Worm (Caenorhabditis elegans) whole organism, young adult: ENCODE results near the gene R04A9.9.

Source experiments
- B0261.1 ChIP-seq: sonication (generic microtip); optimal IDR thresholded peaks from 2 replicates; lab custom pipeline; 2016; ENCODE audit warnings: mild to moderate bottlenecking, missing genetic modification characterization, moderate library complexity, missing compliant biosample characterization
- C17E4.6 ChIP-seq: fragments of 200-800 bp; sonication (Bioruptor generic); IDR thresholded peaks from 2 replicates; pipeline ENCODE4 v1.3.6; 2022; ENCODE audit warnings: missing genetic modification reagents, missing genetic modification characterization, missing compliant biosample characterization
- F22D6.2 ChIP-seq: sonication (generic microtip); optimal IDR thresholded peaks from 2 replicates; lab custom pipeline; 2016; ENCODE audit warnings: mild to moderate bottlenecking, missing genetic modification characterization, missing compliant biosample characterization
- F23B12.7 ChIP-seq: sonication (generic microtip); optimal IDR thresholded peaks from 2 replicates; lab custom pipeline; 2017; ENCODE audit warnings: missing genetic modification characterization, mild to moderate bottlenecking, missing compliant biosample characterization, antibody characterized with exemption, moderate library complexity; ENCODE audit not compliant: insufficient read depth
- F55B11.4 ChIP-seq: sonication (generic microtip); optimal IDR thresholded peaks from 2 replicates; lab custom pipeline; 2016; ENCODE audit warnings: missing compliant biosample characterization, missing genetic modification characterization, borderline replicate concordance; ENCODE audit not compliant: insufficient read depth
- K12H6.12 ChIP-seq: fragments of 200-800 bp; sonication (Bioruptor generic); optimal IDR thresholded peaks from 2 replicates; lab custom pipeline; 2018; ENCODE audit warnings: mild to moderate bottlenecking, missing genetic modification characterization, missing compliant biosample characterization
- Y79H2A.3 ChIP-seq: fragments of 200-800 bp; sonication (Bioruptor generic); conservative IDR thresholded peaks from 2 replicates; pipeline ENCODE4 v1.3.6; 2022; ENCODE audit warnings: missing genetic modification reagents, missing genetic modification characterization, missing compliant biosample characterization
- ZK185.1 ChIP-seq: sonication (generic microtip); optimal IDR thresholded peaks from 2 replicates; lab custom pipeline; 2016; ENCODE audit warnings: mild to moderate bottlenecking, missing genetic modification characterization, missing compliant biosample characterization; ENCODE audit not compliant: poor library complexity, severe bottlenecking
- akir-1 ChIP-seq: fragments of 200-800 bp; sonication (Bioruptor generic); optimal IDR thresholded peaks from 2 replicates; lab custom pipeline; 2018; ENCODE audit warnings: mild to moderate bottlenecking, missing genetic modification characterization, moderate library complexity, missing compliant biosample characterization
- aptf-2 ChIP-seq: fragments of 200-800 bp; sonication (Bioruptor generic); conservative IDR thresholded peaks from 2 replicates; pipeline ENCODE4 v1.3.6; 2022; ENCODE audit warnings: missing genetic modification reagents, missing genetic modification characterization, missing compliant biosample characterization
- attf-3 ChIP-seq: fragments of 200-800 bp; sonication (Bioruptor generic); conservative IDR thresholded peaks from 2 replicates; pipeline ENCODE4 v1.3.6; 2022; ENCODE audit warnings: missing genetic modification reagents, missing genetic modification characterization, missing compliant biosample characterization
- ceh-58 ChIP-seq: fragments of 200-800 bp; sonication (Bioruptor generic); IDR thresholded peaks from 2 replicates; pipeline ENCODE4 v1.3.6; 2022; ENCODE audit warnings: missing genetic modification characterization, missing compliant biosample characterization
- chd-7 ChIP-seq: sonication (generic microtip); optimal IDR thresholded peaks from 2 replicates; lab custom pipeline; 2016; ENCODE audit warnings: mild to moderate bottlenecking, missing genetic modification characterization, moderate library complexity, missing compliant biosample characterization
- dox-1 ChIP-seq: fragments of 200-800 bp; sonication (Bioruptor generic); IDR thresholded peaks from 2 replicates; pipeline ENCODE4 v1.3.6; 2022; ENCODE audit warnings: missing genetic modification reagents, missing genetic modification characterization, missing compliant biosample characterization
- dpff-1 ChIP-seq: sonication (generic microtip); optimal IDR thresholded peaks from 2 replicates; lab custom pipeline; 2017; ENCODE audit warnings: mild to moderate bottlenecking, missing genetic modification characterization, missing compliant biosample characterization
- dpl-1 ChIP-seq: fragments of 150-350 bp; optimal IDR thresholded peaks from 2 replicates; lab custom pipeline; 2014; ENCODE audit warnings: missing biosample characterization, missing genetic modification reagents, missing genetic modification characterization
- him-1 ChIP-seq: sonication (generic microtip); optimal IDR thresholded peaks from 2 replicates; lab custom pipeline; 2016; ENCODE audit warnings: missing genotype, missing genetic modification reagents, missing genetic modification characterization, missing compliant biosample characterization
- hlh-26 ChIP-seq: fragments of 200-800 bp; sonication (Bioruptor generic); conservative IDR thresholded peaks from 2 replicates; pipeline ENCODE4 v1.3.6; 2022; ENCODE audit warnings: missing genetic modification reagents, missing genetic modification characterization, missing compliant biosample characterization
- hmg-1.2 ChIP-seq: fragments of 200-800 bp; sonication (Bioruptor generic); IDR thresholded peaks from 2 replicates; pipeline ENCODE4 v1.3.6; 2022; ENCODE audit warnings: missing genetic modification reagents, missing genetic modification characterization, missing compliant biosample characterization
- hrde-1 ChIP-seq: sonication (generic microtip); optimal IDR thresholded peaks from 2 replicates; lab custom pipeline; 2016; ENCODE audit warnings: missing genetic modification characterization, mild to moderate bottlenecking, missing compliant biosample characterization, moderate library complexity, missing genotype, missing genetic modification reagents, borderline replicate concordance
- let-526 ChIP-seq: fragments of 200-800 bp; sonication (Bioruptor generic); IDR thresholded peaks from 2 replicates; pipeline ENCODE4 v1.3.6; 2022; ENCODE audit warnings: missing genetic modification reagents, missing genetic modification characterization, missing compliant biosample characterization
- let-607 ChIP-seq, 2 experiments: fragments of 200-800 bp in 1 of 2; sonication (Bioruptor generic) in 1 of 2; sonication (generic microtip) in 1 of 2; optimal IDR thresholded peaks; 2 replicates each; lab custom pipeline; 2016 to 2018; ENCODE audit warnings: mild to moderate bottlenecking in 2 of 2, missing compliant biosample characterization in 2 of 2, missing genetic modification characterization in 2 of 2, moderate library complexity in 2 of 2, missing genotype in 1 of 2
- lin-35 ChIP-seq, 3 experiments: fragments of 150-350 bp in 2 of 3; sonication (generic microtip) in 1 of 3; optimal IDR thresholded peaks; 2 replicates each; lab custom pipeline; 2014 to 2018; ENCODE audit warnings: missing biosample characterization in 3 of 3, missing genetic modification characterization in 3 of 3, missing genetic modification reagents in 3 of 3
- lin-40 ChIP-seq: sonication (generic microtip); optimal IDR thresholded peaks from 2 replicates; lab custom pipeline; 2016; ENCODE audit warnings: missing genetic modification characterization, mild to moderate bottlenecking, missing compliant biosample characterization, missing genotype, missing genetic modification reagents
- madf-8 ChIP-seq: fragments of 200-800 bp; sonication (Bioruptor generic); conservative IDR thresholded peaks from 2 replicates; pipeline ENCODE4 v1.3.6; 2022; ENCODE audit warnings: missing genetic modification reagents, missing genetic modification characterization, missing compliant biosample characterization
- mcd-1 ChIP-seq: fragments of 200-800 bp; sonication (Bioruptor generic); IDR thresholded peaks from 2 replicates; pipeline ENCODE4 v1.3.6; 2022; ENCODE audit warnings: missing genetic modification reagents, missing genetic modification characterization, missing compliant biosample characterization
- nfyb-1 ChIP-seq: fragments of 200-800 bp; sonication (Bioruptor generic); IDR thresholded peaks from 2 replicates; pipeline ENCODE4 v1.3.6; 2022; ENCODE audit warnings: missing genetic modification reagents, missing genetic modification characterization, missing compliant biosample characterization
- nhr-80 ChIP-seq: sonication (generic microtip); optimal IDR thresholded peaks from 2 replicates; lab custom pipeline; 2016; ENCODE audit warnings: missing genetic modification characterization, missing compliant biosample characterization
- pbrm-1 ChIP-seq: fragments of 200-800 bp; sonication (Bioruptor generic); IDR thresholded peaks from 2 replicates; pipeline ENCODE4 v1.3.6; 2022; ENCODE audit warnings: missing genetic modification reagents, missing genetic modification characterization, missing compliant biosample characterization
- rcor-1 ChIP-seq: fragments of 200-800 bp; sonication (Bioruptor generic); IDR thresholded peaks from 2 replicates; pipeline ENCODE4 v1.3.6; 2022; ENCODE audit warnings: missing genetic modification reagents, missing genetic modification characterization, missing compliant biosample characterization
- rec-8 ChIP-seq, 2 experiments: sonication (generic microtip); optimal IDR thresholded peaks; 2 replicates each; lab custom pipeline; 2016; ENCODE audit warnings: mild to moderate bottlenecking in 2 of 2, missing genetic modification characterization in 2 of 2, missing genetic modification reagents in 2 of 2, missing genotype in 2 of 2, missing biosample characterization in 1 of 2, missing compliant biosample characterization in 1 of 2, moderate library complexity in 1 of 2
- repo-1 ChIP-seq: sonication (generic microtip); optimal IDR thresholded peaks from 2 replicates; lab custom pipeline; 2017; ENCODE audit warnings: mild to moderate bottlenecking, missing genetic modification characterization, missing compliant biosample characterization
- sdz-38 ChIP-seq: sonication (generic microtip); optimal IDR thresholded peaks from 2 replicates; lab custom pipeline; 2016; ENCODE audit warnings: missing genotype, missing genetic modification characterization, missing compliant biosample characterization
- snpc-3.4 ChIP-seq: sonication (generic microtip); optimal IDR thresholded peaks from 2 replicates; lab custom pipeline; 2017; ENCODE audit warnings: missing genetic modification characterization, mild to moderate bottlenecking, missing compliant biosample characterization, antibody characterized with exemption, moderate library complexity, missing genotype, missing genetic modification reagents
- snpc-4 ChIP-seq, 5 experiments: fragments of 150-350 bp in 1 of 5; sonication (generic microtip) in 4 of 5; optimal IDR thresholded peaks; 2 replicates each; lab custom pipeline; 2014 to 2018; ENCODE audit warnings: missing genetic modification characterization in 5 of 5, missing biosample characterization in 3 of 5, antibody characterized with exemption in 2 of 5, mild to moderate bottlenecking in 2 of 5, missing compliant biosample characterization in 2 of 5, missing genotype in 2 of 5, moderate library complexity in 2 of 5, missing genetic modification reagents in 1 of 5
- sptf-2 ChIP-seq: fragments of 200-800 bp; sonication (Bioruptor generic); optimal IDR thresholded peaks from 2 replicates; lab custom pipeline; 2018; ENCODE audit warnings: mild to moderate bottlenecking, missing genetic modification characterization, missing compliant biosample characterization
- tbp1 ChIP-seq: fragments of 200-800 bp; sonication (Bioruptor generic); optimal IDR thresholded peaks from 2 replicates; lab custom pipeline; 2018; ENCODE audit warnings: mild to moderate bottlenecking, missing genetic modification characterization, missing compliant biosample characterization
- tbx-9 ChIP-seq: sonication (generic microtip); optimal IDR thresholded peaks from 2 replicates; lab custom pipeline; 2016; ENCODE audit warnings: borderline replicate concordance, missing genetic modification characterization, inconsistent platforms, missing compliant biosample characterization
- tlf-1 ChIP-seq: fragments of 200-800 bp; sonication (Bioruptor generic); optimal IDR thresholded peaks from 2 replicates; lab custom pipeline; 2018; ENCODE audit warnings: mild to moderate bottlenecking, missing genetic modification characterization, missing compliant biosample characterization
- unc-130 ChIP-seq: sonication (generic microtip); optimal IDR thresholded peaks from 2 replicates; lab custom pipeline; 2016; ENCODE audit warnings: missing genetic modification reagents, missing genetic modification characterization, missing compliant biosample characterization
- zfh-2 ChIP-seq: fragments of 200-800 bp; sonication (Bioruptor generic); conservative IDR thresholded peaks from 2 replicates; pipeline ENCODE4 v1.3.6; 2022; ENCODE audit warnings: missing genetic modification reagents, missing genetic modification characterization, missing compliant biosample characterization

R04A9.9 gene

DNA sequence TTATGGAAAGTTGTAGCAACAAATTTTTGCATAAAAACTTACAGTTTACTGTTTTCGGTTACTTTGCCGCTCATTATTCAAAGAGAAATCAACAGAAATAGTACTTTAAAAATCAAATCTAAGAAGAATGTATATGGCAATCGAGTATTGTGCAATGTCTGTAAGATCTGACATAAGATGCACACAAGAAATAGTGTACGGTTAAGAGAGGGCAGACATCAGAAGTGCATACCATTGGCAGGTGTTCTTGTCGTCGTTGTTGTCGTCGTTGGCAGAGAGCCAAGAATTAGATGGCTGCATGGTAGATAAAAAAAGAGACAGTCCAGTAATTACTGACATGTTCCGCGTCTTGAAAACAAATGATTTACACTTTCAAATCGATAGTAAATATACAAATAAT is 4.3 kb upstream of the R04A9.9 start, which contains the start of gene R04A9.7:
Gene R04A9.7, minus strand, starts transcription at position 184 of the 400 bp plus-strand sequence.
- TF ChIP-seq zfh-2 (GFP tag; lab: Robert Waterston, UW) (no peak), snpc-3.4 (tag; lab: Kevin White, UChicago) (no peak), F55B11.4 (tag; lab: Kevin White, UChicago) (no peak), tlf-1 (GFP tag; lab: Kevin White, UChicago) (no peak), unc-130 (GFP tag; lab: Kevin White, UChicago) (no peak), dpl-1 (GFP tag; lab: Kevin White, UChicago) (no peak), dpff-1 (tag; lab: Kevin White, UChicago) (no peak), K12H6.12 (tag; lab: Kevin White, UChicago) (no peak), sdz-38 (tag; lab: Kevin White, UChicago) (no peak), akir-1 (GFP tag; lab: Kevin White, UChicago) (no peak), pbrm-1 (no peak), tbx-9 (tag; lab: Kevin White, UChicago) (no peak), madf-8 (GFP tag; lab: Robert Waterston, UW) (no peak), C17E4.6 (GFP tag; lab: Robert Waterston, UW) (no peak), hlh-26 (no peak), B0261.1 (no peak), repo-1 (tag; lab: Kevin White, UChicago) (no peak), aptf-2 (GFP tag; lab: Robert Waterston, UW) (no peak), attf-3 (GFP tag; lab: Robert Waterston, UW) (no peak)
- TF ChIP-seq, all 124 proteins: peak for 0

DNA sequence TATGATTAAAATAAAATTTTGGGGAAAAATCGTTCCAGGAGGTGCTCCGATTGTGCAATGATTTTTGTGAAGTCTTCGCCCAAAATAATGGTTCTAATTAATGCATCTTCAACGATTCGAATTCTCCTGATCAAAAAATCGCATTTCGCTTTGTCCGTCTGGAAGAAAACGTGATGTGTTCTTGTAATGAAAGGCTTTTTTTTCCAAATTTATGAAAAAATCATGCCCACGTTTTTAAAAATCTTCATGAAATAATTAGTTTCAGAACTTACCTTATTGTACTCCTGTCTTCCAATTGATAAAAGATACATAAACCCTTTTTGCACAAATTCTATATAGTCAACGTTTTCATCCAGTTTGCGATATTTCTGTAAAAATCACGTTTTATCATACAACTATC is 803 bp downstream of the R04A9.9 start:
- TF ChIP-seq aptf-2 (GFP tag; lab: Robert Waterston, UW) (no peak), rec-8 (tag; optimal IDR thresholded peaks at IDR 0.05; lab: Kevin White, UChicago) (no peak), F22D6.2 (tag; lab: Kevin White, UChicago) (no peak), hrde-1 (tag; lab: Kevin White, UChicago) (no peak), him-1 (no peak), let-526 (no peak)
- TF ChIP-seq, all 124 proteins: peak for 0

DNA sequence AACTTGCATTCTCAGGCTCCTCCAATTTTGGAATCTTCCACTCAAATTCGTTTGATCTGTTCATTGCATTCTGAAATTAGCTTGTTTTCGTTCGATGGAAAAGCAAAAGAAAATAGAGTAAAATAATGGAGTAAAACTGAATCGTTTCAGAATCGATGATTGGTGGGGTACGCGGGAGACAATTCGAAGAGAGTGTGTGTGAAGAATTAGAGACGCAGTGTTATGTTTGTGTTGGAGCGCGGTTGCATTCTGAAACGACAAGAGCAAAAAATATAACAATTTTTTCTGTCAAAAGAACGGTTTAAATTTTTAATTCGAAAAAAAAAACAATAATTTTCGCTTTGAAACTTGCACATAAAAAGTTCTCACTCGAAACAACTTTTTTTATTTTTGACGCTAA is 1.6 kb downstream of the R04A9.9 start, which contains the start of gene ceh-93:
Gene ceh-93, minus strand, starts transcription at position 70 of the 400 bp plus-strand sequence.
- TF ChIP-seq mcd-1 (GFP tag; lab: Robert Waterston, UW) (peak; percentile 50), Y79H2A.3 (GFP tag; lab: Robert Waterston, UW) (no peak)
- TF ChIP-seq, all 124 proteins: peak for 1

DNA sequence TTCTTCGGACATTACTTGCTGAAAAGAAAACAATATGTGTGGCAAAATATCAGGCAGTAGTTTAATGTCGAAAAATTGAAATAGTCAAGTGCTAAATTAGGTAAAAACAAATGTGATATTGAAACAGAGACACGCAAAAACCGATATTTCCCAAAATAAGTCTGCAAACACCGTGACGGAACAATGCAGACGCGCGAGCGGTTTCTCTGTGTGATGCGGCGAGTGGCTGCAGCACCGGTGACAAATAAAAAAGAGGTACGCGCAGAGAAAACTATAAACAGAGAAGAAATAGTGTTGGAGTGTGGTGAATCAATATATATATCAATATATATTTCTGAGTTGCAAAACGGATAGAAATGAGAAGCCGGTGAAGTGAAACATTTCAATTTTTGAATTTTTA is 7.7 kb downstream of the R04A9.9 start, which contains the start of gene ife-2:
Gene ife-2, minus strand, starts transcription at position 18 of the 400 bp plus-strand sequence.
- TF ChIP-seq lin-35 (GFP tag; optimal IDR thresholded peaks at IDR 0.05; lab: Kevin White, UChicago) (peak in 1 of 3 experiments; percentile 48), dox-1 (GFP tag; lab: Robert Waterston, UW) (peak; percentile 50; the same call in 1 of the 2 replicates), lin-40 (peak; percentile 72), tbp1 (GFP tag; lab: Kevin White, UChicago) (no peak), chd-7 (tag; lab: Kevin White, UChicago) (no peak), nhr-80 (peak; percentile 43), F23B12.7 (tag; lab: Kevin White, UChicago) (peak; percentile 11), snpc-4 (GFP tag; optimal IDR thresholded peaks at IDR 0.05; lab: Kevin White, UChicago) (no peak), snpc-4 (tag; optimal IDR thresholded peaks at IDR 0.05; lab: Kevin White, UChicago) (peak in 2 of 4 experiments; percentile 20 to 55), hmg-1.2 (GFP tag; lab: Robert Waterston, UW) (0 out of 2 replicates have a peak, but pooled peaks have one; percentile 15), nfyb-1 (GFP tag; lab: Robert Waterston, UW) (0 out of 2 replicates have a peak, but pooled peaks have one; percentile 61), K12H6.12 (tag; lab: Kevin White, UChicago) (peak; percentile 14), ZK185.1 (peak; percentile 75), rcor-1 (GFP tag; lab: Robert Waterston, UW) (peak; percentile 37; the same call in 1 of the 2 replicates), sptf-2 (GFP tag; lab: Kevin White, UChicago) (no peak), mcd-1 (GFP tag; lab: Robert Waterston, UW) (peak; percentile 47; the same call in 1 of the 2 replicates), let-607 (tag; optimal IDR thresholded peaks at IDR 0.05; lab: Kevin White, UChicago) (peak; percentile 53 to 74), ceh-58 (GFP tag; lab: Robert Waterston, UW) (no peak)
